Fruit fly (Drosophila melanogaster): Measurements from ENCODE around the gene CG7366.

- no peak for TF ChIP-seq insv (optimal IDR thresholded peaks at IDR 0.05)
- no peak for TF ChIP-seq psq (optimal IDR thresholded peaks at IDR 0.05)
These were observed 36.8 kb downstream of the CG7366 start, which contains the start of gene CG13675 for dm6 chr3L:8165436-8165835.

Data from Kc167 (cell line).